Fruit fly (Drosophila melanogaster): ENCODE measurements around the gene Npc1a.

Gene Npc1a

DNA sequence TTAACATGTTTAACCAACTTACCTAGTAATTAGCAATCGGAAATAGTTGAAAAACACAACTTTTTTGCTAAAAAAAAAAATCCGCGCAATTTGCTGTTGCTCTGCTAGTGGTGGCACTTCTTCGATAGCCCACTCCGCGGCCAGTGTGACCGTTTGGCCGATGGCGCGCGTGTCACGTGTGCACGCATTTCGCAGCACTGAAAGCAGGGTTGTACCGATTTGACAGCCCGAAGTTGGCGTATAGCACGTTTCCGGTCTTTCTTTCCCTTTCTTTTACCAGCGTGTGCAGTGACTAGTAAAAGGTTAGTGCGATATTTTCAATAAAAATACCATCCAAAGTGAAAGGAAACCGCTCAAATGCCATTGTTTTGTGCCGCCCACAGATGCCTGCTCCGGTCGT lies 20.2 kb downstream of the Npc1a start, which contains the start of the genes Ripalpha and RpL7 (continued):
- peak; percentile 95 for TF ChIP-seq C15 (GFP tag; IDR thresholded peaks at IDR 0.05)
- peak; percentile 96 for TF ChIP-seq dati (GFP tag; IDR thresholded peaks at IDR 0.05)
- peak; percentile 95 for TF ChIP-seq CG10274 (GFP tag; optimal IDR thresholded peaks at IDR 0.05)
- peak; percentile 97 for TF ChIP-seq fd64A (GFP tag; optimal IDR thresholded peaks at IDR 0.05)
- TF ChIP-seq CG7928 (GFP tag; optimal IDR thresholded peaks at IDR 0.05), result peak; percentile 82
- TF ChIP-seq seq (GFP tag; IDR thresholded peaks at IDR 0.05), result peak; percentile 91
- TF ChIP-seq CG32767 (GFP tag; IDR thresholded peaks at IDR 0.05), result peak; percentile 77
- peak; percentile 98 for TF ChIP-seq Lhr (GFP tag; optimal IDR thresholded peaks at IDR 0.05)
- TF ChIP-seq repo (GFP tag; optimal IDR thresholded peaks at IDR 0.05), result peak; percentile 94
- peak; percentile 100 for TF ChIP-seq Hmr (GFP tag; optimal IDR thresholded peaks at IDR 0.05)
- peak; percentile 91 for TF ChIP-seq lbe (GFP tag; optimal IDR thresholded peaks at IDR 0.05)
- TF ChIP-seq CG11560 (tag; IDR thresholded peaks at IDR 0.05), result peak; percentile 73; the same call in 2 of the 3 replicates
- peak; percentile 80 for TF ChIP-seq CG7357 (GFP tag; IDR thresholded peaks at IDR 0.05)
- TF ChIP-seq CG14860 (GFP tag; IDR thresholded peaks at IDR 0.05; ENCODE audit: partially characterized antibody), result peak; percentile 75
- peak; percentile 94 for TF ChIP-seq CG10462 (GFP tag; optimal IDR thresholded peaks at IDR 0.05)
- peak; percentile 99 for TF ChIP-seq schlank (tag; optimal IDR thresholded peaks at IDR 0.05)
- peak; percentile 99 for TF ChIP-seq caup (GFP tag; optimal IDR thresholded peaks at IDR 0.05; ENCODE audit: severe bottlenecking)
- peak; percentile 88 for TF ChIP-seq CG7963 (GFP tag; IDR thresholded peaks at IDR 0.05; ENCODE audit: partially characterized antibody)
- TF ChIP-seq CG10543 (GFP tag; optimal IDR thresholded peaks at IDR 0.05), result peak; percentile 99
- TF ChIP-seq CG17328 (GFP tag; IDR thresholded peaks at IDR 0.05), result peak; percentile 98
- TF ChIP-seq CG3726 (GFP tag; IDR thresholded peaks at IDR 0.05), result peak; percentile 92
- peak; percentile 98 for TF ChIP-seq odd (GFP tag; optimal IDR thresholded peaks at IDR 0.05)
- peak; percentile 95 for TF ChIP-seq CG2202 (tag; optimal IDR thresholded peaks at IDR 0.05)
- TF ChIP-seq CG13296 (GFP tag; optimal IDR thresholded peaks at IDR 0.05), result peak; percentile 97
- peak; percentile 87 for TF ChIP-seq gt (GFP tag; IDR thresholded peaks at IDR 0.05)
- no peak for TF ChIP-seq CG11504 (tag; optimal IDR thresholded peaks at IDR 0.05)
- TF ChIP-seq Hand (GFP tag; optimal IDR thresholded peaks at IDR 0.05), result peak; percentile 93
- TF ChIP-seq Gug (GFP tag; IDR thresholded peaks at IDR 0.05), result peak; percentile 88; the same call in 3 of the 4 replicates
- peak; percentile 98 for TF ChIP-seq MTF-1 (GFP tag; optimal IDR thresholded peaks at IDR 0.05; ENCODE audit: borderline replicate concordance)
- peak; percentile 99 for TF ChIP-seq chm (GFP tag; IDR thresholded peaks at IDR 0.05)
- TF ChIP-seq Jarid2 (GFP tag; optimal IDR thresholded peaks at IDR 0.05), result peak; percentile 93
- peak; percentile 51 for TF ChIP-seq D19A (tag; optimal IDR thresholded peaks at IDR 0.05)
- peak; percentile 97 for TF ChIP-seq CG4854 (GFP tag; optimal IDR thresholded peaks at IDR 0.05)
- peak; percentile 84 for TF ChIP-seq Nf-YB (GFP tag; optimal IDR thresholded peaks at IDR 0.05)
- no peak for TF ChIP-seq Hr39 (optimal IDR thresholded peaks at IDR 0.05)
- peak; percentile 90 for TF ChIP-seq CG6254 (GFP tag; optimal IDR thresholded peaks at IDR 0.05)
- peak; percentile 98 for TF ChIP-seq ewg (GFP tag; optimal IDR thresholded peaks at IDR 0.05)
- peak; percentile 84 for TF ChIP-seq dmrt99B (tag; optimal IDR thresholded peaks at IDR 0.05)
- peak; percentile 95 for TF ChIP-seq CG1529 (GFP tag; optimal IDR thresholded peaks at IDR 0.05)
- peak; percentile 95 for TF ChIP-seq cato (GFP tag; optimal IDR thresholded peaks at IDR 0.05; ENCODE audit: borderline replicate concordance)
- TF ChIP-seq CG9215 (GFP tag; IDR thresholded peaks at IDR 0.05), result peak; percentile 83
- peak; percentile 100 for TF ChIP-seq HLHmδ (GFP tag; optimal IDR thresholded peaks at IDR 0.05)
- TF ChIP-seq pfk (GFP tag; optimal IDR thresholded peaks at IDR 0.05), result peak; percentile 88
- peak; percentile 97 for TF ChIP-seq CG30431 (GFP tag; optimal IDR thresholded peaks at IDR 0.05)
- TF ChIP-seq CG10267 (tag; optimal IDR thresholded peaks at IDR 0.05), result peak; percentile 99
- TF ChIP-seq pb (GFP tag; optimal IDR thresholded peaks at IDR 0.05), result peak; percentile 97
- TF ChIP-seq so (GFP tag; IDR thresholded peaks at IDR 0.05), result peak; percentile 97
- TF ChIP-seq Sox102F (GFP tag; optimal IDR thresholded peaks at IDR 0.05), result peak; percentile 87
- peak; percentile 98 for TF ChIP-seq CG6683 (GFP tag; optimal IDR thresholded peaks at IDR 0.05)
- peak; percentile 99 for TF ChIP-seq Dad (GFP tag; optimal IDR thresholded peaks at IDR 0.05)
